Worm (Caenorhabditis elegans) whole organism, L3 larva: ENCODE results near the gene H01M10.1.

Source experiments
- ZK546.5 ChIP-seq: sonication (generic microtip); optimal IDR thresholded peaks from 2 replicates; lab custom pipeline; 2017; ENCODE audit warnings: missing biosample characterization, missing genetic modification characterization
- aly-2 ChIP-seq: fragments of 150-350 bp; optimal IDR thresholded peaks from 2 replicates; lab custom pipeline; 2014; ENCODE audit warnings: missing biosample characterization, missing genetic modification characterization
- daf-12 ChIP-seq: fragments of 150-350 bp; optimal IDR thresholded peaks from 2 replicates; lab custom pipeline; 2014; ENCODE audit warnings: missing biosample characterization, missing genetic modification reagents, missing genetic modification characterization
- elt-1 ChIP-seq: fragments of 150-350 bp; optimal IDR thresholded peaks from 2 replicates; lab custom pipeline; 2014; ENCODE audit warnings: missing biosample characterization, missing genetic modification characterization
- fkh-10 ChIP-seq: sonication (generic microtip); optimal IDR thresholded peaks from 2 replicates; lab custom pipeline; 2017; ENCODE audit warnings: missing biosample characterization, missing genetic modification reagents, missing genetic modification characterization
- jun-1 ChIP-seq: fragments of 150-350 bp; optimal IDR thresholded peaks from 2 replicates; lab custom pipeline; 2014; ENCODE audit warnings: missing biosample characterization, missing genetic modification reagents, missing genetic modification characterization
- nhr-77 ChIP-seq: fragments of 150-350 bp; optimal IDR thresholded peaks from 2 replicates; lab custom pipeline; 2014; ENCODE audit warnings: missing biosample characterization, missing genetic modification characterization
- pha-4 ChIP-seq: fragments of 150-350 bp; optimal IDR thresholded peaks from 2 replicates; lab custom pipeline; 2014; ENCODE audit warnings: missing biosample characterization, missing genetic modification reagents, missing genetic modification characterization
- pqm-1 ChIP-seq: fragments of 150-350 bp; optimal IDR thresholded peaks from 2 replicates; lab custom pipeline; 2017; ENCODE audit warnings: missing biosample characterization, missing genetic modification characterization, inconsistent platforms
- snpc-4 ChIP-seq: fragments of 150-350 bp; optimal IDR thresholded peaks from 2 replicates; lab custom pipeline; 2014; ENCODE audit warnings: missing biosample characterization, missing genetic modification characterization
- unc-62 ChIP-seq: fragments of 150-350 bp; sonication (generic microtip); optimal IDR thresholded peaks from 4 replicates; lab custom pipeline; 2014; ENCODE audit warnings: missing biosample characterization, missing genetic modification reagents, missing genetic modification characterization

- TF ChIP-seq nhr-77 (no peak), ZK546.5 (tag; lab: Kevin White, UChicago) (no peak), elt-1 (no peak), snpc-4 (tag; lab: Kevin White, UChicago) (no peak), pqm-1 (peak; percentile 98), unc-62 (GFP tag; lab: Kevin White, UChicago) (no peak), pha-4 (tag; lab: Kevin White, UChicago) (no peak), daf-12 (tag; lab: Kevin White, UChicago) (no peak), fkh-10 (no peak), aly-2 (tag; lab: Kevin White, UChicago) (no peak), jun-1 (tag; lab: Kevin White, UChicago) (peak; percentile 78)
These were observed 11.3 kb downstream of the H01M10.1 start for ce11 chrX:2569040-2569439.
